Fruit fly (Drosophila melanogaster) whole organism, prepupa: ENCODE measurements around the gene Nepl3.
A peak's percentile ranks its signal among the peaks of the same experiment; 100 is the strongest.

Source experiments
- Blimp-1 ChIP-seq: fragments of 200-800 bp; sonication (Bioruptor generic); optimal IDR thresholded peaks from 3 replicates; lab custom pipeline; 2017; ENCODE audit warnings: missing biosample characterization, missing genetic modification characterization, mild to moderate bottlenecking, moderate library complexity, missing genetic modification reagents
- CG10631 ChIP-seq: fragments of 200-800 bp; sonication (Bioruptor generic); optimal IDR thresholded peaks from 2 replicates; lab custom pipeline; 2016; ENCODE audit warnings: missing biosample characterization, missing genetic modification characterization
- CG10669 ChIP-seq: fragments of 200-800 bp; sonication (Bioruptor generic); optimal IDR thresholded peaks from 3 replicates; lab custom pipeline; 2018; ENCODE audit warnings: missing biosample characterization, mild to moderate bottlenecking, missing genetic modification characterization, moderate library complexity
- CG11294 ChIP-seq: fragments of 200-800 bp; sonication (Bioruptor generic); IDR thresholded peaks from 2 replicates; pipeline ENCODE4 v1.3.6; 2022; ENCODE audit warnings: missing biosample characterization, missing genetic modification characterization
- CG11762 ChIP-seq: fragments of 200-800 bp; sonication (Bioruptor generic); optimal IDR thresholded peaks from 3 replicates; lab custom pipeline; 2016; ENCODE audit warnings: missing biosample characterization, missing genetic modification characterization; ENCODE audit not compliant: insufficient read depth
- CG11902 ChIP-seq: fragments of 200-800 bp; sonication (Bioruptor generic); optimal IDR thresholded peaks from 3 replicates; lab custom pipeline; 2016; ENCODE audit warnings: missing biosample characterization, missing genetic modification characterization
- CG15336 ChIP-seq: fragments of 200-800 bp; sonication (Bioruptor generic); IDR thresholded peaks from 2 replicates; pipeline ENCODE4 v1.3.6; 2022; ENCODE audit warnings: missing biosample characterization, missing genetic modification characterization
- CG1621 ChIP-seq: fragments of 200-800 bp; sonication (Bioruptor generic); optimal IDR thresholded peaks from 3 replicates; lab custom pipeline; 2018; ENCODE audit warnings: missing biosample characterization, mild to moderate bottlenecking, missing genetic modification characterization
- CG16779 ChIP-seq: fragments of 200-800 bp; sonication (Bioruptor generic); optimal IDR thresholded peaks from 3 replicates; lab custom pipeline; 2017; ENCODE audit warnings: missing biosample characterization, mild to moderate bottlenecking, missing genetic modification characterization
- CG3032 ChIP-seq: fragments of 200-800 bp; optimal IDR thresholded peaks from 2 replicates; lab custom pipeline; 2019; ENCODE audit warnings: missing biosample characterization, mild to moderate bottlenecking, missing genetic modification characterization, moderate library complexity
- CG31627 ChIP-seq: fragments of 200-800 bp; sonication (Bioruptor generic); optimal IDR thresholded peaks from 3 replicates; lab custom pipeline; 2016; ENCODE audit warnings: missing biosample characterization, missing genetic modification characterization
- CG32006 ChIP-seq: fragments of 200-800 bp; sonication (Bioruptor generic); optimal IDR thresholded peaks from 3 replicates; lab custom pipeline; 2017; ENCODE audit warnings: missing biosample characterization, mild to moderate bottlenecking, missing genetic modification characterization
- CG3919 ChIP-seq: fragments of 200-800 bp; sonication (Bioruptor generic); optimal IDR thresholded peaks from 3 replicates; lab custom pipeline; 2016; ENCODE audit warnings: missing biosample characterization, missing genetic modification characterization
- CG6854 ChIP-seq: fragments of 200-800 bp; sonication (Bioruptor generic); optimal IDR thresholded peaks from 2 replicates; lab custom pipeline; 2017; ENCODE audit warnings: missing biosample characterization, mild to moderate bottlenecking, missing genetic modification characterization
- CG7368 ChIP-seq: fragments of 200-800 bp; sonication (Bioruptor generic); optimal IDR thresholded peaks from 3 replicates; lab custom pipeline; 2016; ENCODE audit warnings: missing biosample characterization, missing genetic modification characterization
- CG8119 ChIP-seq: fragments of 200-800 bp; sonication (Bioruptor generic); IDR thresholded peaks from 3 replicates; pipeline ENCODE4 v1.3.6; 2022; ENCODE audit warnings: missing biosample characterization, missing genetic modification characterization
- CG8319 ChIP-seq: fragments of 200-800 bp; sonication (Bioruptor generic); optimal IDR thresholded peaks from 3 replicates; lab custom pipeline; 2016; ENCODE audit warnings: missing biosample characterization, missing genetic modification characterization
- CG9139 ChIP-seq: fragments of 200-800 bp; sonication (Bioruptor generic); optimal IDR thresholded peaks from 3 replicates; lab custom pipeline; 2017; ENCODE audit warnings: missing biosample characterization, mild to moderate bottlenecking, missing genetic modification characterization
- Eip75B ChIP-seq: fragments of 200-800 bp; sonication (Bioruptor generic); optimal IDR thresholded peaks from 3 replicates; lab custom pipeline; 2016; ENCODE audit warnings: missing biosample characterization, missing genetic modification characterization
- Eip78C ChIP-seq: fragments of 200-800 bp; sonication (Bioruptor generic); peaks from one replicate; lab custom pipeline; 2016; ENCODE audit warnings: missing biosample characterization, missing genetic modification characterization
- Hr39 ChIP-seq: fragments of 200-800 bp; sonication (Bioruptor generic); optimal IDR thresholded peaks from 2 replicates; lab custom pipeline; 2016; ENCODE audit warnings: missing biosample characterization, missing genetic modification characterization
- Hr4 ChIP-seq: fragments of 200-800 bp; sonication (Bioruptor generic); optimal IDR thresholded peaks from 3 replicates; lab custom pipeline; 2016; ENCODE audit warnings: missing biosample characterization, missing genetic modification characterization
- Lpt ChIP-seq: fragments of 200-800 bp; sonication (Bioruptor generic); optimal IDR thresholded peaks from 3 replicates; lab custom pipeline; 2016; ENCODE audit warnings: missing biosample characterization, missing genetic modification characterization
- Met ChIP-seq: fragments of 200-800 bp; sonication (Bioruptor generic); optimal IDR thresholded peaks from 3 replicates; lab custom pipeline; 2016; ENCODE audit warnings: missing biosample characterization, missing genetic modification characterization
- OdsH ChIP-seq: fragments of 200-800 bp; sonication (Bioruptor generic); optimal IDR thresholded peaks from 3 replicates; lab custom pipeline; 2016; ENCODE audit warnings: missing biosample characterization, missing genetic modification characterization
- Sox14 ChIP-seq: fragments of 200-800 bp; sonication (Bioruptor generic); optimal IDR thresholded peaks from 3 replicates; lab custom pipeline; 2016; ENCODE audit warnings: missing biosample characterization, missing genetic modification characterization
- acj6 ChIP-seq: fragments of 200-800 bp; sonication (Bioruptor generic); optimal IDR thresholded peaks from 3 replicates; lab custom pipeline; 2016; ENCODE audit warnings: missing biosample characterization, missing genetic modification characterization
- cyc ChIP-seq: fragments of 200-800 bp; sonication (Bioruptor generic); optimal IDR thresholded peaks from 3 replicates; lab custom pipeline; 2016; ENCODE audit warnings: missing biosample characterization, missing genetic modification characterization
- dsx ChIP-seq: fragments of 200-800 bp; optimal IDR thresholded peaks from 3 replicates; lab custom pipeline; 2019; ENCODE audit warnings: missing biosample characterization, mild to moderate bottlenecking, missing genetic modification characterization, moderate library complexity; ENCODE audit not compliant: poor library complexity, severe bottlenecking
- eg ChIP-seq: fragments of 200-800 bp; sonication (Bioruptor generic); IDR thresholded peaks from 3 replicates; pipeline ENCODE4 v1.3.6; 2022; ENCODE audit warnings: missing biosample characterization, missing genetic modification characterization
- esn ChIP-seq: fragments of 200-800 bp; sonication (Bioruptor generic); optimal IDR thresholded peaks from 2 replicates; lab custom pipeline; 2016; ENCODE audit warnings: missing biosample characterization, mild to moderate bottlenecking, missing genetic modification characterization, moderate library complexity
- fd59A ChIP-seq: fragments of 200-800 bp; sonication (Bioruptor generic); optimal IDR thresholded peaks from 2 replicates; lab custom pipeline; 2017; ENCODE audit warnings: missing biosample characterization, mild to moderate bottlenecking, missing genetic modification characterization, missing genetic modification reagents
- fd85E ChIP-seq: fragments of 200-800 bp; sonication (Bioruptor generic); optimal IDR thresholded peaks from 3 replicates; lab custom pipeline; 2016; ENCODE audit warnings: missing biosample characterization, missing genetic modification characterization
- fkh ChIP-seq: fragments of 200-800 bp; sonication (Bioruptor generic); optimal IDR thresholded peaks from 3 replicates; lab custom pipeline; 2017; ENCODE audit warnings: missing biosample characterization, mild to moderate bottlenecking, missing genetic modification characterization, moderate library complexity
- lz ChIP-seq: fragments of 200-800 bp; sonication (Bioruptor generic); optimal IDR thresholded peaks from 3 replicates; lab custom pipeline; 2016; ENCODE audit warnings: missing biosample characterization, missing genetic modification characterization
- net ChIP-seq: fragments of 200-800 bp; sonication (Bioruptor generic); optimal IDR thresholded peaks from 3 replicates; lab custom pipeline; 2016; ENCODE audit warnings: missing biosample characterization, missing genetic modification characterization
- pdm3 ChIP-seq: fragments of 200-800 bp; sonication (Bioruptor generic); optimal IDR thresholded peaks from 3 replicates; lab custom pipeline; 2016; ENCODE audit warnings: missing biosample characterization, missing genetic modification characterization
- ss ChIP-seq, 2 experiments: fragments of 200-800 bp; sonication (Bioruptor generic); optimal IDR thresholded peaks; 2 replicates in 1 of 2; 3 replicates in 1 of 2; lab custom pipeline; 2017 to 2018; ENCODE audit warnings: mild to moderate bottlenecking in 2 of 2, missing biosample characterization in 2 of 2, missing genetic modification characterization in 2 of 2, moderate library complexity in 1 of 2
- topi ChIP-seq: fragments of 200-800 bp; sonication (Bioruptor generic); optimal IDR thresholded peaks from 3 replicates; lab custom pipeline; 2016; ENCODE audit warnings: missing biosample characterization, missing genetic modification characterization
- vri ChIP-seq: fragments of 200-800 bp; sonication (Bioruptor generic); optimal IDR thresholded peaks from 3 replicates; lab custom pipeline; 2016; ENCODE audit warnings: missing biosample characterization, mild to moderate bottlenecking, missing genetic modification characterization

The Nepl3 gene

dm6 chr2L:5043043-5043442 is 15.0 kb downstream of the Nepl3 start, which contains the start of the genes CG33995, CG44000 and CG44001 (continued):
- TF ChIP-seq acj6 (peak; percentile 14), Sox14 (GFP tag; lab: Kevin White, UChicago) (peak; percentile 70), topi (GFP tag; lab: Kevin White, UChicago) (peak; percentile 42), fkh (GFP tag; lab: Kevin White, UChicago) (peak; percentile 73)

DNA sequence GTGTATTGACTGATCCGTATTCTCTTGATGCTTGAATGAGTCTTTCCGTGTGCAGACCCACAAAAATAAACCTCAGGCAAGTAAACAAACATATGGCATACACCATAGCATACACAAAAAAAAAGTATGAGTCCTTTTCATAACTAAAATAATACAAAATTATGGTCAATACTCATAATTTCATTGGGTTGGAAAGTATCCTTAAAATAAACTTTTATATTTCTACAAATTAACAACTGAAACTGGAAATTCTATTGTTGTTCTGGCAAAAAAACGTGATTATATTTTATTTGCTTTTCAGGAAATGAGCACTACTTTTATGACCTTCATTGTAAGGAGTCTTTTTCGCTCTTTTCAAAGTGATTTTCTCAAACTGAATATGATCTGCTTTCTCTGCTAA is 16.0 kb downstream of the Nepl3 start:
- TF ChIP-seq CG3032 (tag; lab: Kevin White, UChicago) (peak; percentile 10), Eip78C (GFP tag; lab: Kevin White, UChicago) (peak; percentile 71), CG15336 (peak; percentile 67), cyc (GFP tag; lab: Kevin White, UChicago) (no peak), Met (GFP tag; lab: Kevin White, UChicago) (peak; percentile 18), CG8119 (GFP tag; lab: Robert Waterston, UW) (peak; percentile 41; the same call in 2 of the 3 replicates), esn (GFP tag; lab: Kevin White, UChicago) (peak; percentile 31), fd85E (GFP tag; lab: Kevin White, UChicago) (no peak), CG11762 (no peak), CG32006 (GFP tag; lab: Kevin White, UChicago) (peak; percentile 1), acj6 (peak; percentile 9)
- TF ChIP-seq, all 60 proteins: peak for 8

dm6 chr2L:5037402-5037860 is 20.6 kb downstream of the Nepl3 start, which contains the start of the genes CG14042 and SP555:
CG14042 (plus strand) TSS chr2L:5037709.
SP555 (plus strand) TSS chr2L:5037709.
- no peak for TF ChIP-seq CG11902 (GFP tag; lab: Kevin White, UChicago)
- peak; percentile 15 to 19 for TF ChIP-seq ss (GFP tag; optimal IDR thresholded peaks at IDR 0.05; lab: Kevin White, UChicago)
- no peak for TF ChIP-seq CG10669 (GFP tag; lab: Kevin White, UChicago)
- no peak for TF ChIP-seq CG11294 (GFP tag; lab: Robert Waterston, UW)
- no peak for TF ChIP-seq CG6854 (GFP tag; lab: Kevin White, UChicago)
- TF ChIP-seq CG16779 (tag; lab: Kevin White, UChicago), result no peak
- peak; percentile 63 for TF ChIP-seq CG7368 (GFP tag; lab: Kevin White, UChicago)
- no peak for TF ChIP-seq OdsH (GFP tag; lab: Kevin White, UChicago)
- TF ChIP-seq Eip78C (GFP tag; lab: Kevin White, UChicago), result no peak

DNA sequence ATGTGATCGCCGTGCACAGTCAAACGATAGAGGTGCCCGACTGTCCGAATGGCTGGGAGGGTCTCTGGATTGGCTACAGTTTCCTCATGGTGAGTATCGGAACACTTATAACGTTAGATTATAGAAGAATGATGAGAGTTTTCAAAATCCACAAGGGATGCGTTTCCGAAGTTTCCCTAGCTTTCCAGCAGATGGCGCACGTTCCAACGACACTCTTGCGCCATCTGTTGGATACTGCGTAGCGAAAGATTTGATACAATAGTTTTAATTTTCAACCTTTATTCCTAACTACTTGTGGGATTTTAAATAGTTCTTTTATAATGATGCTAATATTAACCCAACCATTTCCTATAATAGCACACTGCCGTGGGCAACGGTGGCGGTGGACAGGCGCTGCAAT is 21.9 kb downstream of the Nepl3 start:
- TF ChIP-seq ss (GFP tag; optimal IDR thresholded peaks at IDR 0.05; lab: Kevin White, UChicago) (no peak), fkh (GFP tag; lab: Kevin White, UChicago) (no peak), pdm3 (GFP tag; lab: Kevin White, UChicago) (no peak), CG3032 (tag; lab: Kevin White, UChicago) (no peak), CG11762 (no peak), vri (no peak), Blimp-1 (no peak), fd59A (GFP tag; lab: Kevin White, UChicago) (no peak), CG1621 (tag; lab: Kevin White, UChicago) (no peak), CG10631 (GFP tag; lab: Kevin White, UChicago) (no peak)

dm6 chr2L:5031886-5032285 is 26.2 kb downstream of the Nepl3 start:
- no peak for TF ChIP-seq Hr39 (GFP tag; lab: Kevin White, UChicago)
- TF ChIP-seq CG31627 (GFP tag; lab: Kevin White, UChicago), result no peak
- no peak for TF ChIP-seq CG3919
- no peak for TF ChIP-seq vri
- no peak for TF ChIP-seq CG10631 (GFP tag; lab: Kevin White, UChicago)

DNA sequence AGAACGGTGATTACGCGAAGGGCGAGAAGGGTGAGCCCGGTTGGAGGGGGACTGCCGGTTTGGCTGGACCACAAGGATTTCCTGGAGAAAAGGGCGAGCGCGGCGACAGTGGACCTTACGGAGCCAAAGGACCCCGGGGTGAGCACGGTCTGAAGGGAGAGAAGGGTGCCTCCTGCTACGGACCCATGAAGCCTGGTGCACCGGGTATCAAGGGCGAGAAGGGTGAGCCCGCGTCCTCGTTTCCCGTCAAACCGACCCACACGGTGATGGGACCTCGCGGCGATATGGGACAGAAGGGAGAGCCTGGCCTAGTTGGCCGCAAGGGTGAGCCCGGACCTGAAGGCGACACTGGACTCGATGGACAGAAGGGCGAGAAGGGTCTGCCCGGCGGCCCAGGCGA is 26.6 kb downstream of the Nepl3 start:
- TF ChIP-seq esn (GFP tag; lab: Kevin White, UChicago) (no peak), Hr4 (GFP tag; lab: Kevin White, UChicago) (no peak), lz (GFP tag; lab: Kevin White, UChicago) (no peak), dsx (no peak), CG10631 (GFP tag; lab: Kevin White, UChicago) (no peak), CG10669 (GFP tag; lab: Kevin White, UChicago) (no peak), CG15336 (no peak), vri (no peak), pdm3 (GFP tag; lab: Kevin White, UChicago) (no peak), net (GFP tag; lab: Kevin White, UChicago) (no peak), CG11294 (GFP tag; lab: Robert Waterston, UW) (no peak), Lpt (GFP tag; lab: Kevin White, UChicago) (no peak), ss (GFP tag; optimal IDR thresholded peaks at IDR 0.05; lab: Kevin White, UChicago) (no peak), CG9139 (no peak), eg (GFP tag; lab: Robert Waterston, UW) (no peak), CG8319 (GFP tag; lab: Kevin White, UChicago) (no peak), Eip75B (GFP tag; lab: Kevin White, UChicago) (no peak)
